Worm (Caenorhabditis elegans) whole organism, late embryonic: ENCODE data around the gene hlh-34.

Experiments
- F13H6.1 ChIP-seq: sonication (generic microtip); optimal IDR thresholded peaks from 2 replicates; lab custom pipeline; 2016; ENCODE audit warnings: missing genetic modification characterization, missing compliant biosample characterization
- ahr-1 ChIP-seq: sonication (generic microtip); optimal IDR thresholded peaks from 2 replicates; lab custom pipeline; 2016; ENCODE audit warnings: missing genetic modification characterization, missing compliant biosample characterization
- ama-1 ChIP-seq: fragments of 150-350 bp; optimal IDR thresholded peaks from 2 replicates; lab custom pipeline; 2014
- ceh-19 ChIP-seq: fragments of 200-800 bp; sonication (Bioruptor generic); optimal IDR thresholded peaks from 2 replicates; lab custom pipeline; 2018; ENCODE audit warnings: mild to moderate bottlenecking, missing genetic modification characterization, missing compliant biosample characterization
- hlh-30 ChIP-seq: sonication (generic microtip); optimal IDR thresholded peaks from 2 replicates; lab custom pipeline; 2017; ENCODE audit warnings: antibody characterized with exemption, missing genetic modification characterization, missing compliant biosample characterization; ENCODE audit not compliant: insufficient read depth
- hlh-6 ChIP-seq: sonication (generic microtip); optimal IDR thresholded peaks from 2 replicates; lab custom pipeline; 2016; ENCODE audit warnings: missing genotype, missing genetic modification characterization, missing compliant biosample characterization
- pha-2 ChIP-seq: sonication (generic microtip); optimal IDR thresholded peaks from 2 replicates; lab custom pipeline; 2017; ENCODE audit warnings: mild to moderate bottlenecking, missing genetic modification characterization, missing compliant biosample characterization
- pha-4 ChIP-seq: fragments of 150-350 bp; optimal IDR thresholded peaks from 2 replicates; lab custom pipeline; 2018; ENCODE audit warnings: missing biosample characterization, missing genetic modification reagents, missing genetic modification characterization
- rnt-1 ChIP-seq: sonication (generic microtip); optimal IDR thresholded peaks from 2 replicates; lab custom pipeline; 2016; ENCODE audit warnings: missing genetic modification characterization, missing compliant biosample characterization
- sox-4 ChIP-seq: sonication (generic microtip); optimal IDR thresholded peaks from 2 replicates; lab custom pipeline; 2017; ENCODE audit warnings: mild to moderate bottlenecking, missing genetic modification characterization, inconsistent platforms, missing compliant biosample characterization
- tbx-7 ChIP-seq: sonication (generic microtip); optimal IDR thresholded peaks from 2 replicates; lab custom pipeline; 2016; ENCODE audit warnings: missing genotype, missing genetic modification characterization, missing compliant biosample characterization
- unc-86 ChIP-seq: sonication (generic microtip); optimal IDR thresholded peaks from 2 replicates; lab custom pipeline; 2016; ENCODE audit warnings: missing genetic modification characterization, missing compliant biosample characterization
- ztf-16 ChIP-seq: sonication (generic microtip); optimal IDR thresholded peaks from 2 replicates; lab custom pipeline; 2017; ENCODE audit warnings: missing genetic modification characterization, missing compliant biosample characterization

ce11 chrV:13716531-13716930 is 9.3 kb upstream of the hlh-34 start, which contains the start of gene T01D3.6:
- TF ChIP-seq F13H6.1 (tag; lab: Kevin White, UChicago) (no peak), rnt-1 (tag; lab: Kevin White, UChicago) (no peak), ztf-16 (tag; lab: Kevin White, UChicago) (no peak), unc-86 (tag; lab: Kevin White, UChicago) (no peak), sox-4 (tag; lab: Kevin White, UChicago) (no peak), hlh-6 (tag; lab: Kevin White, UChicago) (no peak), ama-1 (lab: Kevin White, UChicago) (no peak), pha-2 (no peak), ahr-1 (tag; lab: Kevin White, UChicago) (no peak), hlh-30 (tag; lab: Kevin White, UChicago) (no peak), ceh-19 (GFP tag; lab: Kevin White, UChicago) (no peak), pha-4 (tag; lab: Kevin White, UChicago) (no peak), tbx-7 (tag; lab: Kevin White, UChicago) (no peak)
